Worm (Caenorhabditis elegans): ENCODE results near the gene W05H9.4.

W05H9.4 gene

DNA sequence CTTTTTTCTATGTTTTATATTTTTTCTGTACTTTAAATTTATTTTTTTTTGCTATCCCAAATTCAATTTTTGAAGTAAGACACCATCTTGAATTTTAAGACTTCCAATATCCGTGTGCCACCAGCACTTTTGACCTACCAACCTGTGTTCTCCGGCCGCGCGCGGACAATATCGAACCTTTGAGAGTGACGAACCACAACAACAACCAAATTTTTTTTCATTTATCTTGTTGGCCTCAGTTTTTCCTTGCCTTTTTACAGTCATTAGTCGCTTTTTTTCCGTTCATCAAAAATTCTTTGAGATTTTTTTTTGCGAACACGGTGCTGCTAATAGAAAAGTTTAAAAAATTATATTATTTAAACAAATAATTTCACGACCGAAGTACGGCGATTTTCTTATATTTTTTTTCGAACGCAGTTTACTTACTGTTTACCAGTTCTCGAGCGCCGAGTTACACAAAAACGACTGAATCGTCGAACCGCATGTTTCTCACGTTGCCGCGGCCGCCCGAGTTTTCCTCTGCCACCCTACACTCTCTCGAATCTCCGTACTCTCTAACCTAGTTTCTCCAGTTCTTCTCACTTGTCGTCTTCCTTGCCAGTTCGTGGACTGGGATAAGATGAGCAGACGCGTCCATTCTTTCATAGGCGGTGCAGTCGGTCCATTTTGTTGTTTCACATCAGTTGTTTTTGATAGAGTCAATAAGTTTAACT, 23.4 kb upstream of the W05H9.4 start:
- TF ChIP-seq scrt-1 (GFP tag; IDR thresholded peaks at IDR 0.05) (no peak), hmg-4 (GFP tag; optimal IDR thresholded peaks at IDR 0.05) (peak; percentile 20)

DNA sequence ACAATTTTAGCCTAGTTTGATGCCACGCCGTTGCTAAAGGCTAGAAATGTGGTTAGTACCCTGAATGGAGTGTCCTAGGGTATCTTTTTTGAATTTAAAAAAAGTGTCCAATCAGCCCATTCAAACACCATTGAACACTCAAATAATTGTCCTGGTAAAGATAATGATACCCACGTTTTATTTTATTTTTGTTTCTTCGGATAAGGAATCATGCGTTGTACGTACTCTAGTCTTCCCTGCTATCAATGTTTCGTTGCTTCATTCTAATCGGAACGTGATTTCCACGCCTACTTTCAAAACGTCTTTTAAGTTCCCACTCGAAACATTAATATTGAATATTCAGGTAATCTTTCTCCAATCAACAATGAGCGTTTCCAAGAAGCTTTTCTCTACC, 22.8 kb upstream of the W05H9.4 start, which contains the start of gene got-2.2:
TSS of gene got-2.2 (plus strand) at position 344 of the 394 bp plus-strand sequence.
- TF ChIP-seq flt-1 (GFP tag; IDR thresholded peaks at IDR 0.05), result no peak
- TF ChIP-seq sea-1 (GFP tag; conservative IDR thresholded peaks at IDR 0.05), result no peak
- TF ChIP-seq ama-1 (optimal IDR thresholded peaks at IDR 0.05), result no peak
- no peak for TF ChIP-seq tbx-11 (GFP tag; IDR thresholded peaks at IDR 0.05)
- TF ChIP-seq hnd-1 (tag; optimal IDR thresholded peaks at IDR 0.05), result no peak
- TF ChIP-seq tbx-37 (GFP tag; conservative IDR thresholded peaks at IDR 0.05), result no peak
- no peak for TF ChIP-seq ets-7 (tag; optimal IDR thresholded peaks at IDR 0.05)
- TF ChIP-seq ceh-13 (GFP tag; optimal IDR thresholded peaks at IDR 0.05), result no peak

DNA sequence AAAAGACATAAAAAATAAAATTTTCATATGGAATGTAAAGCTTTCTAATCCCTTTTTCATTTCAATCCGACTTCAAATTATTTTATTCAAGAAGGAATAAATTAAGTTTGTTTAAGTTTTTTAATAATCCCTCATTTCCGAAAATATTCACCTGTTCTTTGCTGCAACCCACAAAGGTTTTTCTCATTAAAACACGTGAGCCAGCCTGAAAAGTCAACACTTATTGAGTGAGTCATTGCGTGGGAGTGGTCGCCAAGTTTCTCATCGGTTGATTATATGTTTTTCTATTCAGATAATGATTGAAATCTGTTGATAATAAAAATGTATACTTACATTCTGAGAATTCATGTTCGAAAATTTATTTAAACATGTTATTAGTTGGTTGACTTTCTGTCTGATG, 17.9 kb upstream of the W05H9.4 start:
- TF ChIP-seq ceh-13 (GFP tag; optimal IDR thresholded peaks at IDR 0.05), result no peak
- no peak for TF ChIP-seq flt-1 (GFP tag; IDR thresholded peaks at IDR 0.05)
- TF ChIP-seq B0310.2 (tag; optimal IDR thresholded peaks at IDR 0.05), result no peak
- no peak for TF ChIP-seq ets-7 (tag; optimal IDR thresholded peaks at IDR 0.05)
- no peak for TF ChIP-seq tra-4 (tag; optimal IDR thresholded peaks at IDR 0.05)
- TF ChIP-seq F13C5.2 (tag; optimal IDR thresholded peaks at IDR 0.05), result no peak
- no peak for TF ChIP-seq scrt-1 (GFP tag; IDR thresholded peaks at IDR 0.05)
- TF ChIP-seq pes-1 (GFP tag; IDR thresholded peaks at IDR 0.05), result no peak
- no peak for TF ChIP-seq tbx-11 (GFP tag; IDR thresholded peaks at IDR 0.05)
- no peak for TF ChIP-seq hmbx-1 (tag; optimal IDR thresholded peaks at IDR 0.05)

DNA sequence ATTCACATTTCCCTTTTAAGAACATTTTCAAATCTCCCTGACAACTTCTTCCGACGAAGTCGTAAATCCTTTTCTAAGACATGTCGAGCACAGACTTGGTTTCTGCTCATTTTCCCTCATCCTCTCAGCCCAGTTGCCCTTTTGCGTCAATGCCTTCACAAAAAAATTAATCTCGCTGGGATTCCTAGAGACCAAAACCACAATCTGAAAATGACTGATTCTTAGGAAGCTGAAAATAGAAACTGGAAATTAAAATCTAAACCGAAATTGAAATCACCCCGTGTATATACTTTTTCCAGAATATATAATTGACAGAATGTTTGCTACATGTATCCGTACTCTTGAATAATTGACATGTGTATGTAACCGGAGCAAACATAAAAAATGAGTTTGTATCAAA, 16.4 kb upstream of the W05H9.4 start:
- TF ChIP-seq scrt-1 (GFP tag; IDR thresholded peaks at IDR 0.05) (no peak), ceh-13 (GFP tag; optimal IDR thresholded peaks at IDR 0.05) (no peak), B0310.2 (tag; optimal IDR thresholded peaks at IDR 0.05) (no peak), tbx-11 (GFP tag; IDR thresholded peaks at IDR 0.05) (no peak), tbx-37 (GFP tag; conservative IDR thresholded peaks at IDR 0.05) (no peak), flt-1 (GFP tag; IDR thresholded peaks at IDR 0.05) (no peak), ceh-36 (tag; optimal IDR thresholded peaks at IDR 0.05) (no peak), hmbx-1 (tag; optimal IDR thresholded peaks at IDR 0.05) (no peak)

- TF ChIP-seq aly-1 (tag; optimal IDR thresholded peaks at IDR 0.05) (no peak), B0310.2 (tag; optimal IDR thresholded peaks at IDR 0.05) (no peak), F13C5.2 (tag; optimal IDR thresholded peaks at IDR 0.05) (no peak), ama-1 (optimal IDR thresholded peaks at IDR 0.05) (no peak), scrt-1 (GFP tag; IDR thresholded peaks at IDR 0.05) (no peak), tra-4 (tag; optimal IDR thresholded peaks at IDR 0.05) (no peak), tbx-11 (GFP tag; IDR thresholded peaks at IDR 0.05) (no peak), ceh-36 (tag; optimal IDR thresholded peaks at IDR 0.05) (no peak), hmbx-1 (tag; optimal IDR thresholded peaks at IDR 0.05) (no peak), hmg-4 (GFP tag; optimal IDR thresholded peaks at IDR 0.05) (no peak), flt-1 (GFP tag; IDR thresholded peaks at IDR 0.05) (no peak), ceh-13 (GFP tag; optimal IDR thresholded peaks at IDR 0.05) (no peak), tbx-37 (GFP tag; conservative IDR thresholded peaks at IDR 0.05) (no peak)
Observed at ce11 chrX:6247869-6248268, 15.6 kb upstream of the W05H9.4 start.

DNA sequence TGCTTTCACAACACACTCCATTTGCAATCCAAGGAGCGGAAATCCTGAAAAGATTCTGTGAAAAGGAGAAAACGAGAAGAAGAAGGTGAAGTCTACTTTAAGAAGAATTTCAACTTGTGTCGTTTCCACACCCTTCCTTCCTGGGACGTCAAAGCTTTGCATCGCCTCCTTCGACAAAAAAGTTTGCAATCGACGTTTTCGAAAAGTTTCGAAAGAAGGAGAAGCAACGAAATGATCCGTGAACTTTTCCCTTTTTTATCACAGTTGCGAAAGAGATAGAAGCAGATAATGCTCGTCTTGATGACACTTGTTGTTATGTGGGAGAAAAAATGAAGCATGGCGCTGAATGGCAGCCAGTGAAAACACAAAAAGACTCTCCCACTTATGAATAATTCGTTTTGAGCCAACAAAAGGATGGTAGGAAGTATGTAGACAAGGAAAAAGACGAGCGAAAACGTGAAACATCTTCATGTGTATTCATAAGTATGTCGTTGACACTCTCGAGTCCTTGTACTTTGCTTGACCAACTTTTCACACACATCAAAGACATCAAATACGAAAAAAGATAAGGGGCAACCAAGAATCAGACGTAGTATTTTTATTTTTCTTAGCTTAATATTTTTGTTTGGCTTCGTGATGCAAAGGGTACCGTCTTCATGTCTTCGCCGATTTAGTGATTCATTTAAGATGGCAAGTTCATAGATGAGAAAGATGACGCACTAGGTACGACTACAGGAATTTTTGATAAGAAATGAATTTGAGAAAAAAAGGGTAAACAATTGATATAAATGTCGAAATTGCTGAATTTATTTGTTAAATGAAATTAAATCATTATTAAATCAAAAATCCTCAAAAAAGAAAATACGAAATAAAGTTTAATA, 14.4 kb upstream of the W05H9.4 start:
- TF ChIP-seq tbx-11 (GFP tag; IDR thresholded peaks at IDR 0.05), result no peak

ce11 chrX:6250272-6250752, 13.1 kb upstream of the W05H9.4 start:
- TF ChIP-seq ama-1 (optimal IDR thresholded peaks at IDR 0.05) (no peak), tbx-37 (GFP tag; conservative IDR thresholded peaks at IDR 0.05) (no peak)

- TF ChIP-seq aly-1 (tag; optimal IDR thresholded peaks at IDR 0.05), result no peak
Observed at ce11 chrX:6250866-6251265, 12.6 kb upstream of the W05H9.4 start.

- TF ChIP-seq pes-1 (GFP tag; IDR thresholded peaks at IDR 0.05), result no peak
- no peak for TF ChIP-seq aly-1 (tag; optimal IDR thresholded peaks at IDR 0.05)
- no peak for TF ChIP-seq tra-4 (tag; optimal IDR thresholded peaks at IDR 0.05)
- no peak for TF ChIP-seq hnd-1 (tag; optimal IDR thresholded peaks at IDR 0.05)
- no peak for TF ChIP-seq sea-1 (GFP tag; conservative IDR thresholded peaks at IDR 0.05)
- TF ChIP-seq B0310.2 (tag; optimal IDR thresholded peaks at IDR 0.05), result no peak
- TF ChIP-seq hmg-4 (GFP tag; optimal IDR thresholded peaks at IDR 0.05), result no peak
Observed at ce11 chrX:6251321-6251720, 12.1 kb upstream of the W05H9.4 start.

Measured in whole organism, early embryonic.